Worm (Caenorhabditis elegans) whole organism, L1 larva: ENCODE measurements around the gene C06H5.6.

ENCODE experiments used
- mab-9 ChIP-seq: fragments of 200-800 bp; sonication (Bioruptor generic); IDR thresholded peaks from 2 replicates; pipeline ENCODE4 v1.3.6; 2022; ENCODE audit warnings: missing genetic modification reagents, missing genetic modification characterization, missing compliant biosample characterization
- mep-1 ChIP-seq: fragments of 150-350 bp; optimal IDR thresholded peaks from 2 replicates; lab custom pipeline; 2014; ENCODE audit warnings: missing biosample characterization, missing genetic modification characterization
- nhr-76 ChIP-seq: sonication (generic microtip); optimal IDR thresholded peaks from 2 replicates; lab custom pipeline; 2017; ENCODE audit warnings: missing biosample characterization, missing genetic modification characterization
- unc-62 ChIP-seq: fragments of 150-350 bp; optimal IDR thresholded peaks from 2 replicates; lab custom pipeline; 2014; ENCODE audit warnings: missing biosample characterization, missing genetic modification reagents, missing genetic modification characterization

DNA sequence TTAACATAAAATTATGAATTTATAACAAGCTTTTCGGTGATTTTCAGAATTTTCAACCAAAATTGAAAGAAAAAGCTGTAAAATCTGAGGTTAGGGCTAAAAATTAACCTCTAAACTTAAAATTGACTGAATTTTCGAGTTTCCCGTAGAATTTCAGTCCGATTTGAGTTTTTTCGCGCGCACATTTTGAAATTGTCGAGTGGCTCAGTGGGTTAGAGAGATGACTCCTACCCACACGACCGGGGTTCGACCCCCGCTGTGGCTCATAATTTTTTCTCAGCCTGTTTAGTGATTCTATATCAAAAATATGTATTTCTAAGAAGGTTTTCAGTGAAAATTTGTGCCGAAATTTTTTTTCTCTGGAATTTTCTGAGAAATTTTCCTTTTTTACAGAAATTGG is 43.0 kb upstream of the C06H5.6 start:
- no peak for TF ChIP-seq unc-62 (GFP tag; lab: Kevin White, UChicago)
- TF ChIP-seq nhr-76 (tag; lab: Kevin White, UChicago), result no peak
- TF ChIP-seq mab-9, result no peak
- no peak for TF ChIP-seq mep-1 (tag; lab: Kevin White, UChicago)
